Worm (Caenorhabditis elegans) whole organism, late embryonic: ENCODE measurements around the gene orc-5.

Experiments used
- F13H6.1 ChIP-seq: sonication (generic microtip); optimal IDR thresholded peaks from 2 replicates; lab custom pipeline; 2016; ENCODE audit warnings: missing genetic modification characterization, missing compliant biosample characterization
- K02D7.2 ChIP-seq: sonication (generic microtip); optimal IDR thresholded peaks from 2 replicates; lab custom pipeline; 2017; ENCODE audit warnings: mild to moderate bottlenecking, missing genetic modification characterization, missing compliant biosample characterization
- K09A11.1 ChIP-seq: sonication (generic microtip); optimal IDR thresholded peaks from 2 replicates; lab custom pipeline; 2017; ENCODE audit warnings: antibody characterized with exemption, mild to moderate bottlenecking, missing genetic modification characterization, missing compliant biosample characterization; ENCODE audit not compliant: insufficient read depth
- T23F11.4 ChIP-seq: fragments of 200-800 bp; sonication (Bioruptor generic); optimal IDR thresholded peaks from 2 replicates; lab custom pipeline; 2018; ENCODE audit warnings: mild to moderate bottlenecking, missing genetic modification characterization, missing compliant biosample characterization
- ama-1 ChIP-seq: fragments of 150-350 bp; optimal IDR thresholded peaks from 2 replicates; lab custom pipeline; 2014
- ceh-14 ChIP-seq: sonication (generic microtip); optimal IDR thresholded peaks from 2 replicates; lab custom pipeline; 2016; ENCODE audit warnings: missing genotype, missing genetic modification characterization, missing compliant biosample characterization
- ceh-19 ChIP-seq: fragments of 200-800 bp; sonication (Bioruptor generic); optimal IDR thresholded peaks from 2 replicates; lab custom pipeline; 2018; ENCODE audit warnings: mild to moderate bottlenecking, missing genetic modification characterization, missing compliant biosample characterization
- ceh-30 ChIP-seq: fragments of 150-350 bp; optimal IDR thresholded peaks from 2 replicates; lab custom pipeline; 2014; ENCODE audit warnings: missing biosample characterization, missing genetic modification characterization
- ceh-34 ChIP-seq: sonication (generic microtip); optimal IDR thresholded peaks from 2 replicates; lab custom pipeline; 2016; ENCODE audit warnings: mild to moderate bottlenecking, missing genetic modification characterization, missing compliant biosample characterization
- ceh-45 ChIP-seq: fragments of 200-800 bp; sonication (Bioruptor generic); IDR thresholded peaks from 2 replicates; pipeline ENCODE4 v1.3.6; 2022; ENCODE audit warnings: missing genetic modification reagents, missing genetic modification characterization, missing compliant biosample characterization
- ceh-48 ChIP-seq: sonication (generic microtip); optimal IDR thresholded peaks from 2 replicates; lab custom pipeline; 2016; ENCODE audit warnings: missing genetic modification characterization, inconsistent platforms, missing compliant biosample characterization
- ceh-9 ChIP-seq: sonication (generic microtip); optimal IDR thresholded peaks from 2 replicates; lab custom pipeline; 2016; ENCODE audit warnings: mild to moderate bottlenecking, missing genetic modification characterization, inconsistent platforms, missing compliant biosample characterization
- dve-1 ChIP-seq: sonication (generic microtip); optimal IDR thresholded peaks from 2 replicates; lab custom pipeline; 2017; ENCODE audit warnings: antibody characterized with exemption, mild to moderate bottlenecking, missing genetic modification characterization, missing compliant biosample characterization
- elt-2 ChIP-seq: sonication (generic microtip); optimal IDR thresholded peaks from 2 replicates; lab custom pipeline; 2016; ENCODE audit warnings: missing genetic modification reagents, missing genetic modification characterization, missing compliant biosample characterization
- elt-4 ChIP-seq: sonication (generic microtip); optimal IDR thresholded peaks from 2 replicates; lab custom pipeline; 2016; ENCODE audit warnings: missing genetic modification characterization, missing compliant biosample characterization
- ets-4 ChIP-seq: sonication (generic microtip); optimal IDR thresholded peaks from 2 replicates; lab custom pipeline; 2016; ENCODE audit warnings: missing genetic modification characterization, missing compliant biosample characterization
- eyg-1 ChIP-seq: sonication (generic microtip); optimal IDR thresholded peaks from 2 replicates; lab custom pipeline; 2016; ENCODE audit warnings: missing genotype, missing genetic modification characterization, missing compliant biosample characterization
- fkh-10 ChIP-seq: fragments of 150-350 bp; optimal IDR thresholded peaks from 2 replicates; lab custom pipeline; 2014; ENCODE audit warnings: missing biosample characterization, missing genetic modification reagents, missing genetic modification characterization
- hlh-13 ChIP-seq: fragments of 200-800 bp; sonication (Bioruptor generic); optimal IDR thresholded peaks from 2 replicates; lab custom pipeline; 2018; ENCODE audit warnings: mild to moderate bottlenecking, missing genetic modification characterization, missing compliant biosample characterization
- hlh-15 ChIP-seq: sonication (generic microtip); optimal IDR thresholded peaks from 2 replicates; lab custom pipeline; 2016; ENCODE audit warnings: missing genetic modification characterization, missing compliant biosample characterization
- hlh-30 ChIP-seq: sonication (generic microtip); optimal IDR thresholded peaks from 2 replicates; lab custom pipeline; 2017; ENCODE audit warnings: antibody characterized with exemption, missing genetic modification characterization, missing compliant biosample characterization; ENCODE audit not compliant: insufficient read depth
- lim-6 ChIP-seq: sonication (generic microtip); optimal IDR thresholded peaks from 2 replicates; lab custom pipeline; 2016; ENCODE audit warnings: missing genetic modification characterization, missing compliant biosample characterization
- mec-3 ChIP-seq: sonication (generic microtip); optimal IDR thresholded peaks from 2 replicates; lab custom pipeline; 2016; ENCODE audit warnings: borderline replicate concordance, missing genetic modification characterization, missing compliant biosample characterization
- nfya-1 ChIP-seq: sonication (generic microtip); optimal IDR thresholded peaks from 2 replicates; lab custom pipeline; 2017; ENCODE audit warnings: missing genetic modification characterization, mild to moderate bottlenecking, missing compliant biosample characterization, antibody characterized with exemption, moderate library complexity
- nhr-232 ChIP-seq: sonication (generic microtip); optimal IDR thresholded peaks from 2 replicates; lab custom pipeline; 2016; ENCODE audit warnings: missing genetic modification characterization, missing compliant biosample characterization
- odd-2 ChIP-seq: sonication (generic microtip); optimal IDR thresholded peaks from 2 replicates; lab custom pipeline; 2017; ENCODE audit warnings: antibody characterized with exemption, mild to moderate bottlenecking, missing genetic modification characterization, missing compliant biosample characterization
- pat-9 ChIP-seq: fragments of 200-800 bp; sonication (Bioruptor generic); optimal IDR thresholded peaks from 2 replicates; lab custom pipeline; 2018; ENCODE audit warnings: mild to moderate bottlenecking, missing genetic modification characterization, moderate library complexity, missing compliant biosample characterization
- pax-1 ChIP-seq: fragments of 150-350 bp; optimal IDR thresholded peaks from 2 replicates; lab custom pipeline; 2014; ENCODE audit warnings: missing biosample characterization, missing genetic modification characterization
- pha-2 ChIP-seq: sonication (generic microtip); optimal IDR thresholded peaks from 2 replicates; lab custom pipeline; 2017; ENCODE audit warnings: mild to moderate bottlenecking, missing genetic modification characterization, missing compliant biosample characterization
- pha-4 ChIP-seq: fragments of 150-350 bp; optimal IDR thresholded peaks from 2 replicates; lab custom pipeline; 2018; ENCODE audit warnings: missing biosample characterization, missing genetic modification reagents, missing genetic modification characterization
- pros-1 ChIP-seq: fragments of 150-350 bp; optimal IDR thresholded peaks from 2 replicates; lab custom pipeline; 2014; ENCODE audit warnings: missing biosample characterization, missing genetic modification reagents, missing genetic modification characterization
- ref-2 ChIP-seq: sonication (generic microtip); optimal IDR thresholded peaks from 2 replicates; lab custom pipeline; 2016; ENCODE audit warnings: missing genetic modification characterization, missing compliant biosample characterization
- rnt-1 ChIP-seq: sonication (generic microtip); optimal IDR thresholded peaks from 2 replicates; lab custom pipeline; 2016; ENCODE audit warnings: missing genetic modification characterization, missing compliant biosample characterization
- sox-2 ChIP-seq: fragments of 200-800 bp; sonication (Bioruptor generic); IDR thresholded peaks from 2 replicates; pipeline ENCODE4 v1.3.6; 2022; ENCODE audit warnings: missing genetic modification reagents, missing genetic modification characterization, missing compliant biosample characterization
- syd-9 ChIP-seq: sonication (generic microtip); optimal IDR thresholded peaks from 2 replicates; lab custom pipeline; 2016; ENCODE audit warnings: mild to moderate bottlenecking, missing genetic modification characterization, moderate library complexity, missing compliant biosample characterization
- ttx-3 ChIP-seq: sonication (generic microtip); optimal IDR thresholded peaks from 2 replicates; lab custom pipeline; 2016; ENCODE audit warnings: missing genetic modification reagents, missing genetic modification characterization, missing compliant biosample characterization
- unc-42 ChIP-seq: sonication (generic microtip); optimal IDR thresholded peaks from 2 replicates; lab custom pipeline; 2016; ENCODE audit warnings: missing genotype, missing genetic modification characterization, missing compliant biosample characterization
- unc-55 ChIP-seq: sonication (generic microtip); optimal IDR thresholded peaks from 2 replicates; lab custom pipeline; 2017; ENCODE audit warnings: missing biosample characterization, missing genetic modification reagents, missing genetic modification characterization
- zip-5 ChIP-seq: sonication (generic microtip); optimal IDR thresholded peaks from 2 replicates; lab custom pipeline; 2016; ENCODE audit warnings: missing genetic modification characterization, missing compliant biosample characterization
- ztf-16 ChIP-seq: sonication (generic microtip); optimal IDR thresholded peaks from 2 replicates; lab custom pipeline; 2017; ENCODE audit warnings: missing genetic modification characterization, missing compliant biosample characterization

Gene orc-5

DNA sequence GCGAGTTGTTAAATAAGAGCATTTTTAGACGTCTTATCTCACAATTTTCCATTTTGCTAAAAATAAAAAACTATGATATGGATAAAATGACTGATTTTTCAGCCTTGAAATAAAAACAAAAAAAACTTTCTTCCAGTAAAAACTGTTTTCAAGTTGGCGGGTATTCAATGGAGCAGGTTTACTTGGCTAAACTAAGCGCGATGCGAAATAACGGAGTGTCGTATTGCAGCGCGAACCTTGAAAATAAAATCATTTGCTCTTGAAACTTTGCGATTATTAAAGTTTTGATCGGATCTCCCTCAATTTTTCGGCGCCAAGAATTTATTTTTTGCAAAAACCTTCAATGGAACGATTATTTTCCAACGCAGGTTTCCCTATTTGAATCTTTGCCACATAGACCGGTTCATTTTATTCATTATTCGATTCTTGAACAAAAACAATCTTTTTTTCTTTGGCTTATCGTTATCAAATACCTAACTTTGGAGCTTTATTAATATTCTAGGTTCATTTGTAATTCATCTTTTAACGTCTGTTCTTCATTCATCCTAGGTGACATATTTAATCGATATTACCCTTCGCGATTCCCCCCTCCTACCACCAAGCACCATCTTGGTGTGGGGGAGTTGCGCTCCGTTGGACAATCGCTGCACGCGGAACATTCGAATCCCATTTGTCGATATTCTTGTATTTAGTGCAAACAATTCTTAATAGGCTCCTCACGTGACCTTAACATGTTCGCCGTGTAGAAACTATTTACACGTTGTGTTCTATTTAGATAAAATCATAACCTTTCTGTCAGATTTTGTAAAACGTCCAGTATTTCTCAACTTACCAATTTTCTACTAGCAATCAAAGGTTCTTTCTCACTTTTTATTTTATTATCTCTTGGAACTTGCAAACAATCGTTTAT, at the start of gene orc-5, which contains the start of gene cyb-1:
orc-5 (minus strand) TSS at position 62 of the 910 bp plus-strand sequence.
cyb-1 (plus strand) TSS at position 690 of the 910 bp plus-strand sequence.
- TF ChIP-seq pat-9 (tag; lab: Kevin White, UChicago), result no peak
- TF ChIP-seq ref-2 (tag; lab: Kevin White, UChicago), result no peak
- no peak for TF ChIP-seq ceh-30
- peak; percentile 66 for TF ChIP-seq ceh-48 (tag; lab: Kevin White, UChicago)
- TF ChIP-seq eyg-1 (tag; lab: Kevin White, UChicago), result no peak
- no peak for TF ChIP-seq fkh-10
- TF ChIP-seq T23F11.4 (GFP tag; lab: Kevin White, UChicago), result no peak
- no peak for TF ChIP-seq K02D7.2 (tag; lab: Kevin White, UChicago)
- no peak for TF ChIP-seq lim-6
- no peak for TF ChIP-seq ceh-34
- TF ChIP-seq F13H6.1 (tag; lab: Kevin White, UChicago), result no peak
- no peak for TF ChIP-seq ets-4 (tag; lab: Kevin White, UChicago)
- no peak for TF ChIP-seq hlh-15 (tag; lab: Kevin White, UChicago)
- no peak for TF ChIP-seq rnt-1 (tag; lab: Kevin White, UChicago)
- TF ChIP-seq ceh-14 (tag; lab: Kevin White, UChicago), result no peak
- peak; percentile 62 for TF ChIP-seq hlh-30 (tag; lab: Kevin White, UChicago)
- TF ChIP-seq ceh-9 (tag; lab: Kevin White, UChicago), result no peak
- TF ChIP-seq ceh-45 (GFP tag; lab: Robert Waterston, UW), result no peak
- TF ChIP-seq syd-9 (tag; lab: Kevin White, UChicago), result no peak
- no peak for TF ChIP-seq elt-4 (tag; lab: Kevin White, UChicago)
- peak; percentile 58 for TF ChIP-seq pax-1
- TF ChIP-seq nhr-232 (tag; lab: Kevin White, UChicago), result no peak
- peak; percentile 44 for TF ChIP-seq nfya-1 (tag; lab: Kevin White, UChicago)
- no peak for TF ChIP-seq ama-1
- peak; percentile 23 for TF ChIP-seq unc-42 (tag; lab: Kevin White, UChicago)
- TF ChIP-seq pros-1 (tag; lab: Kevin White, UChicago), result no peak
- no peak for TF ChIP-seq unc-55
- no peak for TF ChIP-seq K09A11.1 (tag; lab: Kevin White, UChicago)
- TF ChIP-seq ttx-3 (tag; lab: Kevin White, UChicago), result no peak
- TF ChIP-seq dve-1, result peak; percentile 3
- no peak for TF ChIP-seq odd-2 (tag; lab: Kevin White, UChicago)
- TF ChIP-seq ceh-19, result no peak
- TF ChIP-seq pha-2 (tag; lab: Kevin White, UChicago), result no peak
- no peak for TF ChIP-seq sox-2 (GFP tag; lab: Robert Waterston, UW)
- no peak for TF ChIP-seq mec-3 (tag; lab: Kevin White, UChicago)
- TF ChIP-seq pha-4 (tag; lab: Kevin White, UChicago), result no peak
- no peak for TF ChIP-seq zip-5
- TF ChIP-seq hlh-13 (GFP tag; lab: Kevin White, UChicago), result no peak
- TF ChIP-seq ztf-16, result no peak

- TF ChIP-seq F13H6.1 (tag; lab: Kevin White, UChicago) (no peak), elt-2 (tag; lab: Kevin White, UChicago) (peak; percentile 84)
Measured at ce11 chrIV:10784085-10784484, 49.7 kb upstream of the orc-5 start.
